Worm (Caenorhabditis elegans) whole organism, L3 larva: ENCODE measurements around the gene C34F11.5.
A peak's percentile ranks its signal among the peaks of the same experiment; 100 is the strongest.

Source experiments
- R02D3.7 ChIP-seq: fragments of 150-350 bp; optimal IDR thresholded peaks from 2 replicates; lab custom pipeline; 2014; ENCODE audit warnings: missing biosample characterization, missing genetic modification characterization
- ZK546.5 ChIP-seq: sonication (generic microtip); optimal IDR thresholded peaks from 2 replicates; lab custom pipeline; 2017; ENCODE audit warnings: missing biosample characterization, missing genetic modification characterization
- ama-1 ChIP-seq: fragments of 150-350 bp; optimal IDR thresholded peaks from 2 replicates; lab custom pipeline; 2018
- ceh-16 ChIP-seq: sonication (generic microtip); optimal IDR thresholded peaks from 2 replicates; lab custom pipeline; 2017; ENCODE audit warnings: missing biosample characterization, missing genetic modification characterization
- ceh-28 ChIP-seq: fragments of 150-350 bp; optimal IDR thresholded peaks from 2 replicates; lab custom pipeline; 2014; ENCODE audit warnings: missing biosample characterization, missing genetic modification reagents, missing genetic modification characterization
- ceh-82 ChIP-seq: fragments of 150-350 bp; optimal IDR thresholded peaks from 2 replicates; lab custom pipeline; 2014; ENCODE audit warnings: missing biosample characterization, missing genetic modification characterization
- daf-12 ChIP-seq: fragments of 150-350 bp; optimal IDR thresholded peaks from 2 replicates; lab custom pipeline; 2014; ENCODE audit warnings: missing biosample characterization, missing genetic modification reagents, missing genetic modification characterization
- egl-5 ChIP-seq: fragments of 150-350 bp; optimal IDR thresholded peaks from 2 replicates; lab custom pipeline; 2017; ENCODE audit warnings: missing biosample characterization, missing genetic modification reagents, missing genetic modification characterization, inconsistent platforms
- elt-1 ChIP-seq: fragments of 150-350 bp; optimal IDR thresholded peaks from 2 replicates; lab custom pipeline; 2014; ENCODE audit warnings: missing biosample characterization, missing genetic modification characterization
- elt-2 ChIP-seq: sonication (generic microtip); optimal IDR thresholded peaks from 2 replicates; lab custom pipeline; 2016; ENCODE audit warnings: missing genetic modification reagents, mild to moderate bottlenecking, missing genetic modification characterization, missing compliant biosample characterization
- eor-1 ChIP-seq, 2 experiments: fragments of 150-350 bp; optimal IDR thresholded peaks; 2 replicates each; lab custom pipeline; 2014 to 2018; ENCODE audit warnings: missing biosample characterization in 2 of 2, missing genetic modification characterization in 2 of 2
- fkh-2 ChIP-seq: fragments of 150-350 bp; optimal IDR thresholded peaks from 2 replicates; lab custom pipeline; 2014; ENCODE audit warnings: missing biosample characterization, missing genetic modification reagents, missing genetic modification characterization
- fos-1 ChIP-seq: fragments of 150-350 bp; optimal IDR thresholded peaks from 2 replicates; lab custom pipeline; 2014; ENCODE audit warnings: missing biosample characterization, missing genetic modification characterization
- hmg-11 ChIP-seq: sonication (generic microtip); optimal IDR thresholded peaks from 2 replicates; lab custom pipeline; 2016; ENCODE audit warnings: missing genetic modification characterization, missing compliant biosample characterization
- lin-15B ChIP-seq: fragments of 150-350 bp; optimal IDR thresholded peaks from 2 replicates; lab custom pipeline; 2014; ENCODE audit warnings: missing biosample characterization, missing genetic modification characterization
- lin-39 ChIP-seq: fragments of 150-350 bp; optimal IDR thresholded peaks from 2 replicates; lab custom pipeline; 2018; ENCODE audit warnings: missing biosample characterization, missing genetic modification reagents, missing genetic modification characterization
- lsy-12 ChIP-seq: sonication (generic microtip); optimal IDR thresholded peaks from 2 replicates; lab custom pipeline; 2016; ENCODE audit warnings: mild to moderate bottlenecking, missing genetic modification characterization, missing compliant biosample characterization
- mdl-1 ChIP-seq: fragments of 150-350 bp; optimal IDR thresholded peaks from 2 replicates; lab custom pipeline; 2014; ENCODE audit warnings: missing biosample characterization, missing genetic modification characterization
- mml-1 ChIP-seq: fragments of 150-350 bp; sonication (generic microtip); optimal IDR thresholded peaks from 3 replicates; lab custom pipeline; 2014; ENCODE audit warnings: missing biosample characterization, missing genetic modification characterization
- nfya-1 ChIP-seq: sonication (generic microtip); optimal IDR thresholded peaks from 2 replicates; lab custom pipeline; 2017; ENCODE audit warnings: missing genetic modification characterization, mild to moderate bottlenecking, missing compliant biosample characterization, antibody characterized with exemption, moderate library complexity; ENCODE audit not compliant: insufficient read depth
- nhr-11 ChIP-seq: fragments of 150-350 bp; optimal IDR thresholded peaks from 2 replicates; lab custom pipeline; 2014; ENCODE audit warnings: missing biosample characterization, missing genetic modification characterization
- nhr-12 ChIP-seq: fragments of 150-350 bp; optimal IDR thresholded peaks from 2 replicates; lab custom pipeline; 2014; ENCODE audit warnings: missing biosample characterization, missing genetic modification characterization
- nhr-237 ChIP-seq: fragments of 150-350 bp; optimal IDR thresholded peaks from 2 replicates; lab custom pipeline; 2014; ENCODE audit warnings: missing biosample characterization, missing genetic modification characterization
- nhr-25 ChIP-seq: sonication (generic microtip); optimal IDR thresholded peaks from 2 replicates; lab custom pipeline; 2017; ENCODE audit warnings: missing biosample characterization, missing genetic modification characterization
- nhr-28 ChIP-seq: fragments of 150-350 bp; optimal IDR thresholded peaks from 2 replicates; lab custom pipeline; 2014; ENCODE audit warnings: missing biosample characterization, missing genetic modification characterization
- nhr-43 ChIP-seq: sonication (generic microtip); optimal IDR thresholded peaks from 2 replicates; lab custom pipeline; 2016; ENCODE audit warnings: mild to moderate bottlenecking, missing genetic modification characterization, missing compliant biosample characterization; ENCODE audit not compliant: poor library complexity, severe bottlenecking
- nhr-67 ChIP-seq: fragments of 150-350 bp; optimal IDR thresholded peaks from 2 replicates; lab custom pipeline; 2014; ENCODE audit warnings: missing biosample characterization, missing genetic modification characterization
- nhr-76 ChIP-seq: fragments of 150-350 bp; sonication (generic microtip); optimal IDR thresholded peaks from 5 replicates; lab custom pipeline; 2014; ENCODE audit warnings: missing biosample characterization, missing genetic modification characterization
- nhr-77 ChIP-seq: fragments of 150-350 bp; optimal IDR thresholded peaks from 2 replicates; lab custom pipeline; 2014; ENCODE audit warnings: missing biosample characterization, missing genetic modification characterization
- pha-4 ChIP-seq: fragments of 150-350 bp; optimal IDR thresholded peaks from 2 replicates; lab custom pipeline; 2014; ENCODE audit warnings: missing biosample characterization, missing genetic modification reagents, missing genetic modification characterization
- pqm-1 ChIP-seq: fragments of 150-350 bp; optimal IDR thresholded peaks from 2 replicates; lab custom pipeline; 2017; ENCODE audit warnings: missing biosample characterization, missing genetic modification characterization, inconsistent platforms
- sea-2 ChIP-seq: fragments of 150-350 bp; sonication (generic microtip); optimal IDR thresholded peaks from 4 replicates; lab custom pipeline; 2014; ENCODE audit warnings: missing biosample characterization, missing genetic modification reagents, missing genetic modification characterization
- snpc-4 ChIP-seq: fragments of 150-350 bp; optimal IDR thresholded peaks from 2 replicates; lab custom pipeline; 2014; ENCODE audit warnings: missing biosample characterization, missing genetic modification characterization
- tbx-2 ChIP-seq: sonication (generic microtip); optimal IDR thresholded peaks from 2 replicates; lab custom pipeline; 2016; ENCODE audit warnings: mild to moderate bottlenecking, missing genetic modification characterization, missing compliant biosample characterization
- unc-39 ChIP-seq: sonication (generic microtip); optimal IDR thresholded peaks from 4 replicates; lab custom pipeline; 2017; ENCODE audit warnings: missing biosample characterization, missing genetic modification characterization
- unc-62 ChIP-seq: fragments of 150-350 bp; sonication (generic microtip); optimal IDR thresholded peaks from 4 replicates; lab custom pipeline; 2014; ENCODE audit warnings: missing biosample characterization, missing genetic modification reagents, missing genetic modification characterization
- zag-1 ChIP-seq: fragments of 150-350 bp; optimal IDR thresholded peaks from 2 replicates; lab custom pipeline; 2014; ENCODE audit warnings: missing biosample characterization, missing genetic modification characterization
- ztf-11 ChIP-seq: fragments of 150-350 bp; optimal IDR thresholded peaks from 2 replicates; lab custom pipeline; 2014; ENCODE audit warnings: missing biosample characterization, missing genetic modification characterization
- ztf-4 ChIP-seq: fragments of 150-350 bp; optimal IDR thresholded peaks from 2 replicates; lab custom pipeline; 2014; ENCODE audit warnings: missing biosample characterization, missing genetic modification characterization

The C34F11.5 gene

DNA sequence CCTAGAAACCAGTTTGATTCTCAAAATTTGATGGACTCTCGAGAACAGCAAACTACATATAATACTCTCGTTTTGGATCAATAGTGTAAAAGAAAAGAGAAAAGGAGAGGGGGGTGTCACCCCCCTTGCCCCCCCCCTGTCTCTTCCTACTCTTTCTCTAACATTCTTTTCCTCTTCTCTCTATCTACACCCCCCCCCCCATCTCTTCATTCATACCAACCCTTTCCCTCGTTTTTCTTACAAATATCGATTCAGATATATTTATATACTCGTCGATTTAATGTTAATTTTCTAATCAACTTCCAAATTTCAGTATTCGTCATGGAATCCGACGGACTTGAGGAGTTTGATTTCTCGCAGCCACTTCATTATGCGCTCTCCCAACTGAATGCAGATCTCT, 35.5 kb downstream of the C34F11.5 start, which contains the start of gene EGAP2.1:
Gene EGAP2.1 (plus strand): TSS at position 301 of the 400 bp plus-strand sequence.
- no peak for TF ChIP-seq sea-2 (GFP tag; lab: Kevin White, UChicago)
- no peak for TF ChIP-seq ZK546.5 (tag; lab: Kevin White, UChicago)
- no peak for TF ChIP-seq ama-1 (lab: Kevin White, UChicago)
- no peak for TF ChIP-seq lin-15B (tag; lab: Kevin White, UChicago)
- TF ChIP-seq pha-4: no peak
- no peak for TF ChIP-seq ceh-16 (tag; lab: Kevin White, UChicago)
- no peak for TF ChIP-seq nhr-25 (tag; lab: Kevin White, UChicago)
- no peak for TF ChIP-seq unc-62 (GFP tag; lab: Kevin White, UChicago)
- no peak for TF ChIP-seq R02D3.7 (tag; lab: Kevin White, UChicago)
- no peak for TF ChIP-seq ztf-4
- TF ChIP-seq zag-1: no peak
- no peak for TF ChIP-seq mml-1 (tag; lab: Kevin White, UChicago)
- TF ChIP-seq mdl-1 (tag; lab: Kevin White, UChicago): no peak
- no peak for TF ChIP-seq nhr-76 (tag; lab: Kevin White, UChicago)
- no peak for TF ChIP-seq nhr-237 (tag; lab: Kevin White, UChicago)
- no peak for TF ChIP-seq nhr-28 (tag; lab: Kevin White, UChicago)
- TF ChIP-seq hmg-11 (tag; lab: Kevin White, UChicago): no peak
- no peak for TF ChIP-seq egl-5
- TF ChIP-seq lin-39 (tag; lab: Kevin White, UChicago): no peak

DNA sequence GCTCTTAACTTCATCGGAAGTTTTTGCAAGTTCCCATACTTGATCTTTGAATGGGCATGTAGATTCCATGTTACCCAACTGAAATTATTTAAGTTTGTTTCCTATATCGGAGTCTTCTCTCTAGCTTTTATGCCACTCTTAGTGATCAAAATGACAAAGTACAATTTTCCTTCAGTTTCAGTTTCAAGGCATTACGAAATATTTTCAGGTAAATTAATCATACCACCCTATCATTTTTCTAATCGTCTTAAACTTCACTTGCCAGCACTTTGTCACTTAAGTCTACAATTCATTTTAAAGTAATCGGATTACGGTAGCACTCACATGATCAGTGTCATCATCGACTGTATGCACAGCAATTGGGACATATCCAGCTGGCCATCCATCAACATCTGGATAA, 39.1 kb downstream of the C34F11.5 start:
- TF ChIP-seq snpc-4 (no peak), tbx-2 (tag; lab: Kevin White, UChicago) (no peak), sea-2 (GFP tag; lab: Kevin White, UChicago) (no peak), pqm-1 (tag; lab: Kevin White, UChicago) (peak; percentile 57), fkh-2 (tag; lab: Kevin White, UChicago) (no peak), nhr-77 (tag; lab: Kevin White, UChicago) (no peak), elt-2 (tag; lab: Kevin White, UChicago) (peak; percentile 84), ceh-16 (tag; lab: Kevin White, UChicago) (no peak), lin-39 (tag; lab: Kevin White, UChicago) (no peak), nfya-1 (tag; lab: Kevin White, UChicago) (no peak), zag-1 (no peak), daf-12 (tag; lab: Kevin White, UChicago) (no peak), R02D3.7 (tag; lab: Kevin White, UChicago) (no peak), nhr-43 (tag; lab: Kevin White, UChicago) (no peak), eor-1 (tag; optimal IDR thresholded peaks at IDR 0.05; lab: Kevin White, UChicago) (no peak)

- TF ChIP-seq pqm-1 (tag; lab: Kevin White, UChicago): peak; percentile 49
- TF ChIP-seq elt-2 (tag; lab: Kevin White, UChicago): peak; percentile 85
- TF ChIP-seq nhr-28 (tag; lab: Kevin White, UChicago): no peak
- TF ChIP-seq mml-1 (tag; lab: Kevin White, UChicago): no peak
- TF ChIP-seq, all 47 proteins: peak for 2
These were observed 40.2 kb downstream of the C34F11.5 start, which contains the start of gene pho-1 for ce11 chrII:5235758-5236157. TSS of gene pho-1 (minus strand) at chrII:5235846.

- TF ChIP-seq ztf-11 (tag; lab: Kevin White, UChicago) (no peak), ceh-82 (tag; lab: Kevin White, UChicago) (no peak), ZK546.5 (tag; lab: Kevin White, UChicago) (no peak), nfya-1 (tag; lab: Kevin White, UChicago) (peak; percentile 3), nhr-12 (tag; lab: Kevin White, UChicago) (no peak), nhr-67 (tag; lab: Kevin White, UChicago) (no peak), fkh-2 (tag; lab: Kevin White, UChicago) (no peak), nhr-76 (tag; lab: Kevin White, UChicago) (no peak), fos-1 (tag; lab: Kevin White, UChicago) (no peak), unc-39 (tag; lab: Kevin White, UChicago) (no peak), egl-5 (no peak), elt-2 (tag; lab: Kevin White, UChicago) (peak; percentile 57), R02D3.7 (tag; lab: Kevin White, UChicago) (no peak), nhr-28 (tag; lab: Kevin White, UChicago) (no peak), pqm-1 (tag; lab: Kevin White, UChicago) (peak; percentile 26), unc-62 (GFP tag; lab: Kevin White, UChicago) (no peak), elt-1 (tag; lab: Kevin White, UChicago) (no peak), nhr-237 (tag; lab: Kevin White, UChicago) (no peak), nhr-77 (tag; lab: Kevin White, UChicago) (no peak), nhr-11 (tag; lab: Kevin White, UChicago) (no peak), lsy-12 (peak; percentile 4), ceh-28 (tag; lab: Kevin White, UChicago) (no peak)
These were observed 42.1 kb downstream of the C34F11.5 start for ce11 chrII:5237699-5238098.
